Worm (Caenorhabditis elegans) whole organism, late embryonic: ENCODE measurements around the gene E01G6.1.

Experiments used
- ama-1 ChIP-seq: fragments of 150-350 bp; optimal IDR thresholded peaks from 2 replicates; lab custom pipeline; 2014
- ceh-18 ChIP-seq: sonication (generic microtip); optimal IDR thresholded peaks from 2 replicates; lab custom pipeline; 2016; ENCODE audit warnings: missing genetic modification characterization, missing compliant biosample characterization
- ceh-24 ChIP-seq: sonication (generic microtip); optimal IDR thresholded peaks from 2 replicates; lab custom pipeline; 2016; ENCODE audit warnings: mild to moderate bottlenecking, missing genetic modification characterization, missing compliant biosample characterization
- eyg-1 ChIP-seq: sonication (generic microtip); optimal IDR thresholded peaks from 2 replicates; lab custom pipeline; 2016; ENCODE audit warnings: missing genotype, missing genetic modification characterization, missing compliant biosample characterization
- fkh-10 ChIP-seq: fragments of 150-350 bp; optimal IDR thresholded peaks from 2 replicates; lab custom pipeline; 2014; ENCODE audit warnings: missing biosample characterization, missing genetic modification reagents, missing genetic modification characterization
- nfya-1 ChIP-seq: sonication (generic microtip); optimal IDR thresholded peaks from 2 replicates; lab custom pipeline; 2017; ENCODE audit warnings: missing genetic modification characterization, mild to moderate bottlenecking, missing compliant biosample characterization, antibody characterized with exemption, moderate library complexity
- nhr-232 ChIP-seq: sonication (generic microtip); optimal IDR thresholded peaks from 2 replicates; lab custom pipeline; 2016; ENCODE audit warnings: missing genetic modification characterization, missing compliant biosample characterization
- unc-3 ChIP-seq, 2 experiments: fragments of 200-800 bp in 1 of 2; sonication (Bioruptor generic) in 1 of 2; sonication (generic microtip) in 1 of 2; conservative IDR thresholded peaks in 1 of 2; optimal IDR thresholded peaks in 1 of 2; 2 replicates each; pipeline versions ENCODE4 v1.3.6 to Lab custom; 2016 to 2022; ENCODE audit warnings: missing compliant biosample characterization in 2 of 2, missing genetic modification characterization in 2 of 2, missing genetic modification reagents in 1 of 2

DNA sequence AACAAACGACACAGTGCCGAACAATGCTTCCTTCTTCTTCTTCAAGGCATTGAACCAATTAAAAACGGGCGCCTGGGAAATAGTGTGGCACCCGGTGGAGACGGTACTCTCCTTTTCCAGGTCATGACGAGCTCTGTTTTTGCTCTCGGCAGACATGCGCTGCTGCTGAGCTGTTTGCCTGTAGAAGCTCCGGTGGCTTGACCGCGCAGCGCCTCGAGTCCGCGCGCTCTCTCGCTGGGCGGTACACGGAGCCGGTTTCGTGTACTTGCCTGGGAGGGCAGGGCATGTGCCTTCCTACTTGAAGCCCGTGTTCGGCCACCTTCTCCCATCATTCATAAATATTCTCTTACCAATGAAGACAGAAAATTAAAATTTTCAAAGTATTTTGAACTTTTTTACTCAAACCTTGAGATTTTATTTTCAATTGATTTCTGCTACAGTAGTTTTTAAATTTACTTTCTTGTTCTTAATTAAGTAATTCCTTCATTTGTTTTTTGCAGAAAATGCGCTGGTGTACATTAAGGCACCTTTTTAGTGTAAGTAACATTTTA is at the start of gene E01G6.1:
- TF ChIP-seq ceh-18 (tag; lab: Kevin White, UChicago) (no peak), ceh-24 (tag; lab: Kevin White, UChicago) (no peak), ama-1 (lab: Kevin White, UChicago) (no peak), unc-3 (GFP tag; conservative IDR thresholded peaks at IDR 0.05; lab: Robert Waterston, UW) (no peak), unc-3 (tag; optimal IDR thresholded peaks at IDR 0.05; lab: Kevin White, UChicago) (no peak), fkh-10 (no peak), nfya-1 (tag; lab: Kevin White, UChicago) (no peak), eyg-1 (tag; lab: Kevin White, UChicago) (no peak), nhr-232 (tag; lab: Kevin White, UChicago) (no peak)
